Fruit fly (Drosophila melanogaster) Kc167 (cell line): ENCODE results near the gene gdl.

Source experiments
- Myc ChIP-seq: fragments of >200 bp; optimal IDR thresholded peaks from 2 replicates; lab custom pipeline; 2017; ENCODE audit warnings: missing external identifiers
- Sin3A ChIP-seq: fragments of >200 bp; optimal IDR thresholded peaks from 2 replicates; lab custom pipeline; 2018; ENCODE audit warnings: missing external identifiers
- h ChIP-seq: fragments of >200 bp; optimal IDR thresholded peaks from 3 replicates; lab custom pipeline; 2018; ENCODE audit warnings: missing external identifiers
- insv ChIP-seq: fragments of >200 bp; optimal IDR thresholded peaks from 3 replicates; lab custom pipeline; 2018; ENCODE audit warnings: missing external identifiers
- psq ChIP-seq: fragments of >200 bp; optimal IDR thresholded peaks from 2 replicates; lab custom pipeline; 2017; ENCODE audit warnings: missing external identifiers

DNA sequence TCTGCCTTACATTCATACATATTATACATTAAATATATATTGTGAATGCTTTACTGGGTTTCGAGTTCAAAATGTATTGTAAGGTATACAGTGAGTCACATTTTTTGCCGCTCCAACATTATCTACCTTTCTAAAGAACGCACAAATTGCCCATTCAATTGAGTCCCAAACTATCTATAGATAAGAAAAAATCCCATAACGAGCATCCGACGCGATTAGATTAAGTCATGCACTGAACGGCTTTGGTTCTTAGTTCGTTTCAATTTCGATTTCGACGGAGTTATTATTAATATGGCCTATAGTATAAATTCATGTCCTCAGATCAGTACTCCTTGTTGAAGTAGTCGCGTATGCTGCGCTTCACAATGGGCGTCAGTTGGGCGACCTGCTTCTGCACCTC is 8.3 kb downstream of the gdl start:
- TF ChIP-seq h (lab: Kevin White, UChicago) (no peak), psq (no peak), Myc (lab: Kevin White, UChicago) (no peak), Sin3A (lab: Kevin White, UChicago) (no peak), insv (lab: Kevin White, UChicago) (no peak)
